Worm (Caenorhabditis elegans): ENCODE measurements around the gene hlh-3.

Gene hlh-3

DNA sequence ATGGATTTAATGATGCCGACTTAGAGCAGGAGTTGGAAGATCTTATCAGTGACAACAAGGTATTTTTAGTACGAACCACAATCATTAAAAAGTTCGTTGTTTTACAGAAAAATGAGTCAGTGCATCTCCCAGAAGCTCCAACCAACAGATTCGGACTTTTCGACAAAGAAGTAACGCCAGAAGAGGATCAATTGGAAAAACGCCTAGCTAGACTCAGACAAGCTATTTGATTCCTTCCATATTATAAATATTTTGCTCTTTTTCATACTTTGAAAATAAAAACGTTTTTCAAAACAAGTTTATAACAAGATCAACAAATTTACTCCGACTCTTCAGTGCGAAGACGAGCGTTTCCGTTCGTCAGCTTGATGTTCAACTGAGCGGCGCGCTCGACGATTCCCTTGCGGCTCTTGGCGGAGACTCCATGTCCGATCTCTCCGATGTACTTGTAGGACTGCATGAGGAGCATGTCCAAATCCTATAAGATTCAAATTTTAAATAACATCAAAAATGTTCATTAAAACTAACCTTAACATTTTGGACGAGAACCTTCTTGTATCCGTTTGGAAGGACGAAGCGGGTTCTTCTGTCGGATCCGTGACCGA lies 30.1 kb upstream of the hlh-3 start:
- TF ChIP-seq zip-5 (tag; optimal IDR thresholded peaks at IDR 0.05) (no peak), pros-1 (tag; optimal IDR thresholded peaks at IDR 0.05) (no peak), ceh-14 (tag; optimal IDR thresholded peaks at IDR 0.05) (no peak), unc-86 (tag; optimal IDR thresholded peaks at IDR 0.05) (no peak), ceh-18 (tag; optimal IDR thresholded peaks at IDR 0.05) (no peak), pha-4 (tag; optimal IDR thresholded peaks at IDR 0.05) (no peak), ttx-3 (tag; optimal IDR thresholded peaks at IDR 0.05) (no peak)

DNA sequence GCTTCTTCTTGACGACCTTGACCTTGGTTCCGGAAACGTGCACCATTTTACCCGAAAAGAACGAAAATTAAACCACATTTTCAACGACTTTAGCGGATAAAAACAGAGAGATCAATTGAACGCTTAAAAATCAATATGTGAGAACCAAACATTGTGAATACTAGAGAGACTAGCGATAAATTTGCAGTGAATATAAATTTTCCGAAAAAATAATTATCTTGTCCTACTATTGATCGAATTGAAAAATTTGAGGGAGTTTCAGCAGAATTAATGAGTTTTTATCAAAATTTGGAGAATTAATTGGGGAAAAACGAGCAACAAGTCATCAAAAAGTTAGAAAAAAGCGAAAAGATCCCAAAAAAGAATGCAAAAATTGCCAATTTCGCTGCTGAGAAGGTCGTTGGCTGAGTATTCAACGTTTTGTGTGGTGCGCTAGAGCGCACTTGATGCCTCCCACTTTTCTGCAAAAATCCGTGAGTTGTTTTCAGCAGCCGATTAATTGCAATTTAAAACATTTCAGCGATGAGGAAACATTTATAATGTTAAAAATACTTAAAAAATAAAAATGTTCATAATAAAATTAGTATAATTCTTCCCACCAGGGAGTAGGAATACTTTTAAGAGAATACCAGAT lies 29.3 kb upstream of the hlh-3 start, which contains the start of gene rpl-32:
TSS of gene rpl-32 (minus strand) at position 51 of the 634 bp plus-strand sequence.
- peak; percentile 38 for TF ChIP-seq ceh-31 (tag; optimal IDR thresholded peaks at IDR 0.05)
- peak; percentile 6 for TF ChIP-seq unc-55 (GFP tag; optimal IDR thresholded peaks at IDR 0.05)
- no peak for TF ChIP-seq unc-86 (tag; optimal IDR thresholded peaks at IDR 0.05)
- TF ChIP-seq ceh-6 (GFP tag; optimal IDR thresholded peaks at IDR 0.05), result no peak
- TF ChIP-seq ref-2 (tag; optimal IDR thresholded peaks at IDR 0.05), result no peak
- TF ChIP-seq dve-1 (tag; optimal IDR thresholded peaks at IDR 0.05), result peak; percentile 30
- peak; percentile 26 for TF ChIP-seq elt-2 (tag; optimal IDR thresholded peaks at IDR 0.05)
- TF ChIP-seq unc-42 (tag; optimal IDR thresholded peaks at IDR 0.05), result peak; percentile 3
- peak; percentile 71 for TF ChIP-seq nfya-1 (tag; optimal IDR thresholded peaks at IDR 0.05)
- TF ChIP-seq pax-1 (tag; optimal IDR thresholded peaks at IDR 0.05), result peak; percentile 15
- TF ChIP-seq pha-4 (tag; optimal IDR thresholded peaks at IDR 0.05), result no peak

DNA sequence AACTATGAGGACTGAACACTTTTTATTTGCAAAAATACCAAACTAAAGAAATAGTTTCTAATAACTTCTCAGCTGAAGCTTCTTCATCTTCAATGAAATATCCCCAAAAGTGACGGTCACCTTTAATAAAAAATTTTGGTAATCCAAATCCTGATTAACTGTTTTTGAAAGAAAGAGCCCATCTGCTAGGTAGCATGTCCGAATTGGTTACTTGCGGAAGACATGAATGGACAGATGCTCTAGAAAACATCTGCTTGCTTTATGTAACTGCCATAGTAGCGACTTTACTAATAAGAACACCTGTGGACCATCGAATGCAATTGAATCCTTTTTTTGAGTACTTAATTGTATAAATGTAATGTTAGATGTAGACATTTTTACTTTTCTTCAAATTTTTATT lies 27.4 kb upstream of the hlh-3 start:
- TF ChIP-seq sox-4 (tag; optimal IDR thresholded peaks at IDR 0.05) (no peak), syd-9 (tag; optimal IDR thresholded peaks at IDR 0.05) (no peak), ama-1 (optimal IDR thresholded peaks at IDR 0.05) (peak; percentile 56), ceh-2 (tag; optimal IDR thresholded peaks at IDR 0.05) (no peak), nfya-1 (tag; optimal IDR thresholded peaks at IDR 0.05) (no peak), fkh-6 (tag; optimal IDR thresholded peaks at IDR 0.05) (no peak), dmd-4 (tag; optimal IDR thresholded peaks at IDR 0.05; ENCODE audit: borderline replicate concordance) (no peak)

DNA sequence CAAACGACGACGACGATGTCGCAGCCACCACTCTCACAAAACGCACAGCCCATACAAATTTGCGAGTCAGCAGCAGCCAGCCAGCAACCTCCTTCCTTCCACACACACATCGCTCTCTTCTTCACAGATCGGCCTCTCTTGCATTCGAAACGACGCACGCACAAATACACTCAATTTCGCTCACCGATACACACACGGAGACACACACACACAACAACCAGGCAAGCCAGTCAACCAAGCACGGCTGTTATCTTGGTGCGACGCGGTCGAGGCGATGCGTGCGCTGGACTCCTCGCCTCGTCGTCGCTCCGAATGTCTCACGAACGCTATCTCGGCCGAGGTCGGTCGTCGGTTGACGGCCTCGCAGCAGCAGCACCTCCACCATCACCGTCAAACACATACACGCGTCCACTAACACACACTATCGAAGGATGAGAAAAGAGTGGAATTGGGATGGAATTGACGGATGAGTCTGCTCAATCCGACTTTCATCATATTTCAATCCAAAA lies 26.0 kb upstream of the hlh-3 start:
- TF ChIP-seq ttx-3 (tag; optimal IDR thresholded peaks at IDR 0.05) (peak; percentile 14), ceh-19 (GFP tag; optimal IDR thresholded peaks at IDR 0.05) (peak; percentile 91), ztf-16 (tag; optimal IDR thresholded peaks at IDR 0.05) (no peak), pag-3 (tag; optimal IDR thresholded peaks at IDR 0.05; ENCODE audit: borderline replicate concordance) (no peak), T23F11.4 (GFP tag; optimal IDR thresholded peaks at IDR 0.05) (peak; percentile 63), zip-5 (tag; optimal IDR thresholded peaks at IDR 0.05) (peak; percentile 2), pros-1 (tag; optimal IDR thresholded peaks at IDR 0.05) (peak; percentile 86), ceh-18 (tag; optimal IDR thresholded peaks at IDR 0.05) (peak; percentile 98), fkh-6 (tag; optimal IDR thresholded peaks at IDR 0.05) (peak; percentile 36), dve-1 (tag; optimal IDR thresholded peaks at IDR 0.05) (peak; percentile 93), tbx-7 (tag; optimal IDR thresholded peaks at IDR 0.05) (peak; percentile 42), ceh-6 (GFP tag; optimal IDR thresholded peaks at IDR 0.05) (peak; percentile 68), mec-3 (tag; optimal IDR thresholded peaks at IDR 0.05; ENCODE audit: borderline replicate concordance) (no peak), K02D7.2 (tag; optimal IDR thresholded peaks at IDR 0.05) (peak; percentile 40), fax-1 (tag; optimal IDR thresholded peaks at IDR 0.05) (peak; percentile 3), ceh-2 (tag; optimal IDR thresholded peaks at IDR 0.05) (peak; percentile 58), ceh-30 (tag; optimal IDR thresholded peaks at IDR 0.05) (peak; percentile 90), ceh-22 (tag; optimal IDR thresholded peaks at IDR 0.05) (no peak), fkh-10 (GFP tag; optimal IDR thresholded peaks at IDR 0.05) (peak; percentile 72), elt-2 (tag; optimal IDR thresholded peaks at IDR 0.05) (peak; percentile 78), rnt-1 (tag; optimal IDR thresholded peaks at IDR 0.05) (peak; percentile 96), hlh-8 (tag; optimal IDR thresholded peaks at IDR 0.05) (peak; percentile 80), unc-55 (GFP tag; optimal IDR thresholded peaks at IDR 0.05) (peak; percentile 81), elt-4 (tag; optimal IDR thresholded peaks at IDR 0.05) (no peak), unc-42 (tag; optimal IDR thresholded peaks at IDR 0.05) (peak; percentile 87), pha-2 (tag; optimal IDR thresholded peaks at IDR 0.05) (peak; percentile 76), pha-4 (tag; optimal IDR thresholded peaks at IDR 0.05) (no peak), unc-86 (tag; optimal IDR thresholded peaks at IDR 0.05) (peak; percentile 69), F13H6.1 (tag; optimal IDR thresholded peaks at IDR 0.05) (peak; percentile 78), ahr-1 (tag; optimal IDR thresholded peaks at IDR 0.05) (peak; percentile 36), C38D4.7 (GFP tag; optimal IDR thresholded peaks at IDR 0.05) (no peak), hlh-13 (GFP tag; optimal IDR thresholded peaks at IDR 0.05) (peak; percentile 43), ceh-31 (tag; optimal IDR thresholded peaks at IDR 0.05) (peak; percentile 95), syd-9 (tag; optimal IDR thresholded peaks at IDR 0.05) (peak; percentile 85), che-1 (tag; optimal IDR thresholded peaks at IDR 0.05) (peak; percentile 46), sox-4 (tag; optimal IDR thresholded peaks at IDR 0.05) (peak; percentile 44)
